Worm (Caenorhabditis elegans) whole organism, L4 larva: ENCODE measurements around the gene C05B5.16.

ENCODE experiments used
- ceh-20 ChIP-seq: fragments of 200-800 bp; sonication (Bioruptor generic); IDR thresholded peaks from 2 replicates; pipeline ENCODE4 v1.3.6; 2022; ENCODE audit warnings: missing genetic modification reagents, missing genetic modification characterization, missing compliant biosample characterization
- ceh-28 ChIP-seq: fragments of 150-350 bp; optimal IDR thresholded peaks from 2 replicates; lab custom pipeline; 2014; ENCODE audit warnings: missing biosample characterization, missing genetic modification reagents, missing genetic modification characterization
- ces-1 ChIP-seq: fragments of 150-350 bp; sonication (generic microtip); optimal IDR thresholded peaks from 4 replicates; lab custom pipeline; 2014; ENCODE audit warnings: missing biosample characterization, missing genetic modification reagents, missing genetic modification characterization
- daf-16 ChIP-seq, 3 experiments: sonication (generic microtip); optimal IDR thresholded peaks; 2 replicates each; lab custom pipeline; 2016 to 2017; ENCODE audit warnings: missing genetic modification characterization in 3 of 3, missing genetic modification reagents in 3 of 3, mild to moderate bottlenecking in 2 of 3, missing compliant biosample characterization in 2 of 3, missing biosample characterization in 1 of 3, moderate library complexity in 1 of 3
- duxl-1 ChIP-seq: sonication (generic microtip); optimal IDR thresholded peaks from 2 replicates; lab custom pipeline; 2016; ENCODE audit warnings: mild to moderate bottlenecking, missing genetic modification characterization, moderate library complexity, missing compliant biosample characterization; ENCODE audit not compliant: poor library complexity
- lin-15B ChIP-seq: fragments of 150-350 bp; sonication (generic microtip); optimal IDR thresholded peaks from 3 replicates; lab custom pipeline; 2014; ENCODE audit warnings: missing biosample characterization, missing genetic modification characterization
- mdl-1 ChIP-seq, 2 experiments: fragments of 150-350 bp in 1 of 2; sonication (generic microtip) in 1 of 2; optimal IDR thresholded peaks; 2 replicates each; lab custom pipeline; 2014 to 2017; ENCODE audit warnings: missing biosample characterization in 2 of 2, missing genetic modification characterization in 2 of 2
- pha-4 ChIP-seq, 2 experiments: fragments of 150-350 bp in 1 of 2; fragments of 200-800 bp in 1 of 2; sonication (Bioruptor generic) in 1 of 2; IDR thresholded peaks in 1 of 2; optimal IDR thresholded peaks in 1 of 2; 2 replicates each; pipeline versions ENCODE4 v1.3.6 to Lab custom; 2014 to 2022; ENCODE audit warnings: missing genetic modification characterization in 2 of 2, missing genetic modification reagents in 2 of 2, missing biosample characterization in 1 of 2, missing compliant biosample characterization in 1 of 2
- pqm-1 ChIP-seq: sonication (generic microtip); optimal IDR thresholded peaks from 2 replicates; lab custom pipeline; 2017; ENCODE audit warnings: missing biosample characterization, missing genetic modification characterization
- unc-62 ChIP-seq, 3 experiments: fragments of 150-350 bp in 1 of 3; sonication (generic microtip); optimal IDR thresholded peaks in 2 of 3; peaks in 1 of 3; 1 replicate in 1 of 3; 2 replicates in 2 of 3; lab custom pipeline; 2014 to 2017; ENCODE audit warnings: missing biosample characterization in 3 of 3, missing genetic modification characterization in 3 of 3, missing genetic modification reagents in 3 of 3, missing genotype in 1 of 3

DNA sequence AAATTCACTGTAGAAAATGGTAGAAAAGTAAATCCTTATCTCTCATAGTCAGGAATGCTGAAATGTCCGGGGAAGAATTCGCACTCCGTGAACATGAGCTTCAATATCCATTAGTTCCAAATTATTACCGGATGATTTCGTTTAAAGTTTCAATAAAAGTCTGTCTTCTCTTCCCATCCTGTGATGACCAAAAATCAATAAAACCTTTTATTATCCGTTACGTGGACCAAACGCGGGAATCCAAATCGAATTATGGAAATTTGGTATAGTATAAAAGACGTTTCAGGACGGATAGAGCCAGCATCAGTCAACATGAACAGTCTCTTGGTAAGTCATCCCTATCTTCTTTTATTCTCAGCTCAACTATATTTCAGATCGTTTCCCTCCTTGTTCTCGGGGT lies 8.0 kb upstream of the C05B5.16 start, which contains the start of gene C05B5.11:
- TF ChIP-seq lin-15B (tag; lab: Kevin White, UChicago) (no peak), ces-1 (GFP tag; lab: Kevin White, UChicago) (no peak), pha-4 (GFP tag; IDR thresholded peaks at IDR 0.05; lab: Robert Waterston, UW) (no peak), pha-4 (tag; optimal IDR thresholded peaks at IDR 0.05; lab: Kevin White, UChicago) (no peak), daf-16 (GFP tag; optimal IDR thresholded peaks at IDR 0.05; lab: Kevin White, UChicago) (no peak), daf-16 (tag; optimal IDR thresholded peaks at IDR 0.05; lab: Kevin White, UChicago) (no peak), pqm-1 (tag; lab: Kevin White, UChicago) (no peak), mdl-1 (tag; optimal IDR thresholded peaks at IDR 0.05; lab: Kevin White, UChicago) (no peak), ceh-20 (GFP tag; lab: Robert Waterston, UW) (no peak), ceh-28 (tag; lab: Kevin White, UChicago) (no peak), unc-62 (GFP tag; optimal IDR thresholded peaks at IDR 0.05 in 1 of 2; lab: Kevin White, UChicago) (no peak), unc-62 (tag; optimal IDR thresholded peaks at IDR 0.05; lab: Kevin White, UChicago) (no peak), duxl-1 (no peak)
